Worm (Caenorhabditis elegans): Measurements from ENCODE around the gene K08H2.3.

K08H2.3 gene

ce11 chrX:13245090-13245489 is 7.9 kb downstream of the K08H2.3 start, which contains the start of gene hpl-1:
TSS of gene hpl-1 (plus strand) at chrX:13245390.
- TF ChIP-seq pax-1 (tag; optimal IDR thresholded peaks at IDR 0.05) = no peak
- peak; percentile 10 for TF ChIP-seq K09A11.1 (tag; optimal IDR thresholded peaks at IDR 0.05; ENCODE audit: insufficient read depth)

ce11 chrX:13246668-13247358 is 9.6 kb downstream of the K08H2.3 start:
- TF ChIP-seq madf-2 (tag; optimal IDR thresholded peaks at IDR 0.05) = no peak
- peak; percentile 97 for TF ChIP-seq unc-42 (tag; optimal IDR thresholded peaks at IDR 0.05)

ce11 chrX:13247614-13248013 is 10.4 kb downstream of the K08H2.3 start:
- no peak for TF ChIP-seq rnt-1 (tag; optimal IDR thresholded peaks at IDR 0.05)
- no peak for TF ChIP-seq sdc-2 (tag; optimal IDR thresholded peaks at IDR 0.05)
- TF ChIP-seq ama-1 (optimal IDR thresholded peaks at IDR 0.05) = no peak
- no peak for TF ChIP-seq ceh-48 (tag; optimal IDR thresholded peaks at IDR 0.05)
- TF ChIP-seq hlh-30 (tag; optimal IDR thresholded peaks at IDR 0.05; ENCODE audit: insufficient read depth) = no peak
- no peak for TF ChIP-seq pha-2 (tag; optimal IDR thresholded peaks at IDR 0.05)
- no peak for TF ChIP-seq ttx-3 (tag; optimal IDR thresholded peaks at IDR 0.05)
- no peak for TF ChIP-seq K02D7.2 (tag; optimal IDR thresholded peaks at IDR 0.05)
- no peak for TF ChIP-seq ceh-14 (tag; optimal IDR thresholded peaks at IDR 0.05)
- no peak for TF ChIP-seq tbx-7 (tag; optimal IDR thresholded peaks at IDR 0.05)
- no peak for TF ChIP-seq che-1 (tag; optimal IDR thresholded peaks at IDR 0.05)
- no peak for TF ChIP-seq mec-3 (tag; optimal IDR thresholded peaks at IDR 0.05; ENCODE audit: borderline replicate concordance)
- no peak for TF ChIP-seq madf-2 (tag; optimal IDR thresholded peaks at IDR 0.05)
- no peak for TF ChIP-seq nhr-11 (tag; optimal IDR thresholded peaks at IDR 0.05)
- TF ChIP-seq odd-2 (tag; optimal IDR thresholded peaks at IDR 0.05) = no peak
- TF ChIP-seq C08G9.2 (tag; optimal IDR thresholded peaks at IDR 0.05) = no peak
- no peak for TF ChIP-seq ahr-1 (tag; optimal IDR thresholded peaks at IDR 0.05)
- TF ChIP-seq hlh-13 (GFP tag; optimal IDR thresholded peaks at IDR 0.05) = no peak
- TF ChIP-seq fax-1 (tag; optimal IDR thresholded peaks at IDR 0.05) = no peak

- TF ChIP-seq unc-55 (GFP tag; optimal IDR thresholded peaks at IDR 0.05) = no peak
- TF ChIP-seq tbx-7 (tag; optimal IDR thresholded peaks at IDR 0.05) = no peak
- TF ChIP-seq ceh-6 (GFP tag; optimal IDR thresholded peaks at IDR 0.05) = no peak
- no peak for TF ChIP-seq ztf-16 (tag; optimal IDR thresholded peaks at IDR 0.05)
- no peak for TF ChIP-seq npax-4 (tag; optimal IDR thresholded peaks at IDR 0.05)
- TF ChIP-seq hlh-30 (tag; optimal IDR thresholded peaks at IDR 0.05; ENCODE audit: insufficient read depth) = no peak
- no peak for TF ChIP-seq pha-4 (tag; optimal IDR thresholded peaks at IDR 0.05)
- no peak for TF ChIP-seq pqm-1 (tag; optimal IDR thresholded peaks at IDR 0.05)
- no peak for TF ChIP-seq ceh-30 (tag; optimal IDR thresholded peaks at IDR 0.05)
- no peak for TF ChIP-seq ceh-48 (tag; optimal IDR thresholded peaks at IDR 0.05)
- no peak for TF ChIP-seq eyg-1 (tag; optimal IDR thresholded peaks at IDR 0.05)
- TF ChIP-seq odd-2 (tag; optimal IDR thresholded peaks at IDR 0.05) = no peak
- TF ChIP-seq elt-4 (tag; optimal IDR thresholded peaks at IDR 0.05) = no peak
- TF ChIP-seq K09A11.1 (tag; optimal IDR thresholded peaks at IDR 0.05; ENCODE audit: insufficient read depth) = no peak
- TF ChIP-seq ttx-3 (tag; optimal IDR thresholded peaks at IDR 0.05) = no peak
- no peak for TF ChIP-seq ceh-9 (tag; optimal IDR thresholded peaks at IDR 0.05)
- no peak for TF ChIP-seq C38D4.7 (GFP tag; optimal IDR thresholded peaks at IDR 0.05)
- TF ChIP-seq hlh-13 (GFP tag; optimal IDR thresholded peaks at IDR 0.05) = no peak
- TF ChIP-seq pat-9 (tag; optimal IDR thresholded peaks at IDR 0.05) = no peak
These were observed 11.1 kb downstream of the K08H2.3 start, which contains the start of gene K08H2.7 for ce11 chrX:13248265-13248664. TSS of gene K08H2.7 (minus strand) at chrX:13248437.

ce11 chrX:13249102-13249501 is 11.9 kb downstream of the K08H2.3 start:
- no peak for TF ChIP-seq ceh-22 (tag; optimal IDR thresholded peaks at IDR 0.05)
- no peak for TF ChIP-seq nfya-1 (tag; optimal IDR thresholded peaks at IDR 0.05)
